Worm (Caenorhabditis elegans) whole organism, L1 larva: ENCODE measurements around the gene ZK1127.3.
A peak's percentile ranks its signal among the peaks of the same experiment; 100 is the strongest.

ENCODE experiments used
- Y116A8C.19 ChIP-seq: sonication (generic microtip); optimal IDR thresholded peaks from 2 replicates; lab custom pipeline; 2016; ENCODE audit warnings: missing compliant biosample characterization, missing genetic modification characterization, borderline replicate concordance
- alr-1 ChIP-seq: fragments of 200-800 bp; sonication (Bioruptor generic); optimal IDR thresholded peaks from 2 replicates; lab custom pipeline; 2018; ENCODE audit warnings: borderline replicate concordance, mild to moderate bottlenecking, missing genetic modification characterization, missing compliant biosample characterization
- ceh-63 ChIP-seq: fragments of 200-800 bp; sonication (Bioruptor generic); optimal IDR thresholded peaks from 2 replicates; lab custom pipeline; 2018; ENCODE audit warnings: mild to moderate bottlenecking, missing genetic modification characterization, missing compliant biosample characterization
- ceh-8 ChIP-seq: fragments of 200-800 bp; sonication (Bioruptor generic); optimal IDR thresholded peaks from 2 replicates; lab custom pipeline; 2018; ENCODE audit warnings: mild to moderate bottlenecking, missing genetic modification characterization, moderate library complexity, missing compliant biosample characterization
- ceh-82 ChIP-seq, 3 experiments: fragments of 150-350 bp in 1 of 3; sonication (generic microtip) in 2 of 3; optimal IDR thresholded peaks; 2 replicates each; lab custom pipeline; 2014 to 2017; ENCODE audit warnings: missing biosample characterization in 3 of 3, missing genetic modification characterization in 3 of 3
- ceh-88 ChIP-seq: fragments of 200-800 bp; sonication (Bioruptor generic); IDR thresholded peaks from 2 replicates; pipeline ENCODE4 v1.3.6; 2022; ENCODE audit warnings: missing genetic modification characterization, missing compliant biosample characterization
- dsc-1 ChIP-seq: sonication (generic microtip); optimal IDR thresholded peaks from 2 replicates; lab custom pipeline; 2016; ENCODE audit warnings: mild to moderate bottlenecking, missing genetic modification characterization, missing compliant biosample characterization
- efl-3 ChIP-seq: fragments of 200-800 bp; sonication (Bioruptor generic); optimal IDR thresholded peaks from 2 replicates; lab custom pipeline; 2018; ENCODE audit warnings: mild to moderate bottlenecking, missing genetic modification characterization, missing compliant biosample characterization
- elt-2 ChIP-seq: sonication (generic microtip); optimal IDR thresholded peaks from 2 replicates; lab custom pipeline; 2016; ENCODE audit warnings: missing genetic modification characterization, mild to moderate bottlenecking, inconsistent platforms, missing compliant biosample characterization, missing genetic modification reagents
- elt-3 ChIP-seq, 6 experiments: fragments of 150-350 bp in 1 of 6; sonication (generic microtip); optimal IDR thresholded peaks; 2 replicates each; lab custom pipeline; 2017 to 2018; ENCODE audit warnings: missing biosample characterization in 6 of 6, missing genetic modification characterization in 6 of 6, inconsistent platforms in 1 of 6
- ets-5 ChIP-seq: fragments of 200-800 bp; sonication (Bioruptor generic); IDR thresholded peaks from 2 replicates; pipeline ENCODE4 v1.3.6; 2022; ENCODE audit warnings: missing genetic modification characterization, missing compliant biosample characterization
- fos-1 ChIP-seq: fragments of 150-350 bp; optimal IDR thresholded peaks from 2 replicates; lab custom pipeline; 2014; ENCODE audit warnings: missing biosample characterization, missing genetic modification characterization
- grh-1 ChIP-seq: fragments of 200-800 bp; sonication (Bioruptor generic); IDR thresholded peaks from 2 replicates; pipeline ENCODE4 v1.3.6; 2022; ENCODE audit warnings: missing genetic modification reagents, missing genetic modification characterization, missing compliant biosample characterization
- hpl-2 ChIP-seq: fragments of 150-350 bp; optimal IDR thresholded peaks from 2 replicates; lab custom pipeline; 2014; ENCODE audit warnings: missing biosample characterization, missing genetic modification reagents, missing genetic modification characterization
- irx-1 ChIP-seq: sonication (generic microtip); optimal IDR thresholded peaks from 2 replicates; lab custom pipeline; 2016; ENCODE audit warnings: missing genetic modification characterization, missing compliant biosample characterization
- isw-1 ChIP-seq: fragments of 200-800 bp; sonication (Bioruptor generic); IDR thresholded peaks from 2 replicates; pipeline ENCODE4 v1.3.6; 2022; ENCODE audit warnings: missing genetic modification characterization, missing compliant biosample characterization
- jun-1 ChIP-seq: fragments of 150-350 bp; optimal IDR thresholded peaks from 2 replicates; lab custom pipeline; 2014; ENCODE audit warnings: missing biosample characterization, missing genetic modification reagents, missing genetic modification characterization
- lin-14 ChIP-seq: fragments of 200-800 bp; sonication (Bioruptor generic); optimal IDR thresholded peaks from 2 replicates; lab custom pipeline; 2018; ENCODE audit warnings: mild to moderate bottlenecking, missing genetic modification characterization, moderate library complexity, missing compliant biosample characterization
- lir-3 ChIP-seq: sonication (generic microtip); optimal IDR thresholded peaks from 2 replicates; lab custom pipeline; 2016; ENCODE audit warnings: mild to moderate bottlenecking, missing genetic modification characterization, moderate library complexity, missing compliant biosample characterization; ENCODE audit not compliant: poor library complexity
- lsy-2 ChIP-seq, 2 experiments: fragments of 150-350 bp; optimal IDR thresholded peaks; 2 replicates each; lab custom pipeline; 2014; ENCODE audit warnings: missing biosample characterization in 2 of 2, missing genetic modification characterization in 2 of 2
- mdl-1 ChIP-seq, 2 experiments: fragments of 150-350 bp; optimal IDR thresholded peaks; 2 replicates each; lab custom pipeline; 2014 to 2017; ENCODE audit warnings: missing biosample characterization in 2 of 2, missing genetic modification characterization in 2 of 2, inconsistent platforms in 1 of 2
- nhr-11 ChIP-seq: fragments of 150-350 bp; optimal IDR thresholded peaks from 2 replicates; lab custom pipeline; 2014; ENCODE audit warnings: missing biosample characterization, missing genetic modification characterization
- nhr-20 ChIP-seq: sonication (generic microtip); optimal IDR thresholded peaks from 2 replicates; lab custom pipeline; 2016; ENCODE audit warnings: mild to moderate bottlenecking, missing genetic modification characterization, missing compliant biosample characterization
- nhr-28 ChIP-seq: fragments of 150-350 bp; optimal IDR thresholded peaks from 2 replicates; lab custom pipeline; 2014; ENCODE audit warnings: missing biosample characterization, missing genetic modification characterization
- nhr-76 ChIP-seq: sonication (generic microtip); optimal IDR thresholded peaks from 2 replicates; lab custom pipeline; 2017; ENCODE audit warnings: missing biosample characterization, missing genetic modification characterization
- nhr-77 ChIP-seq: fragments of 150-350 bp; optimal IDR thresholded peaks from 2 replicates; lab custom pipeline; 2014; ENCODE audit warnings: missing biosample characterization, missing genetic modification characterization
- nhr-85 ChIP-seq: sonication (generic microtip); peaks from one replicate; lab custom pipeline; 2016; ENCODE audit warnings: missing genetic modification characterization, inconsistent platforms, missing compliant biosample characterization
- nhr-90 ChIP-seq: sonication (generic microtip); optimal IDR thresholded peaks from 2 replicates; lab custom pipeline; 2016; ENCODE audit warnings: mild to moderate bottlenecking, missing genetic modification characterization, missing compliant biosample characterization; ENCODE audit not compliant: poor library complexity
- rnt-1 ChIP-seq: sonication (generic microtip); optimal IDR thresholded peaks from 2 replicates; lab custom pipeline; 2016; ENCODE audit warnings: mild to moderate bottlenecking, missing genetic modification characterization, moderate library complexity, missing compliant biosample characterization
- skn-1 ChIP-seq: fragments of 150-350 bp; optimal IDR thresholded peaks from 2 replicates; lab custom pipeline; 2014; ENCODE audit warnings: missing biosample characterization, missing genetic modification characterization
- snu-23 ChIP-seq: sonication (generic microtip); optimal IDR thresholded peaks from 2 replicates; lab custom pipeline; 2016; ENCODE audit warnings: missing genetic modification characterization, missing compliant biosample characterization
- sptf-1 ChIP-seq: fragments of 150-350 bp; optimal IDR thresholded peaks from 2 replicates; lab custom pipeline; 2014; ENCODE audit warnings: missing biosample characterization, missing genetic modification characterization
- unc-130 ChIP-seq: fragments of 150-350 bp; optimal IDR thresholded peaks from 2 replicates; lab custom pipeline; 2017; ENCODE audit warnings: missing biosample characterization, missing genetic modification characterization, inconsistent platforms
- unc-30 ChIP-seq: sonication (generic microtip); optimal IDR thresholded peaks from 2 replicates; lab custom pipeline; 2017; ENCODE audit warnings: missing biosample characterization, missing genetic modification characterization
- vab-15 ChIP-seq: sonication (generic microtip); optimal IDR thresholded peaks from 2 replicates; lab custom pipeline; 2017; ENCODE audit warnings: missing genotype, mild to moderate bottlenecking, missing genetic modification characterization, missing compliant biosample characterization
- zip-4 ChIP-seq: fragments of 200-800 bp; sonication (Bioruptor generic); optimal IDR thresholded peaks from 2 replicates; lab custom pipeline; 2018; ENCODE audit warnings: mild to moderate bottlenecking, missing genetic modification characterization, moderate library complexity, missing compliant biosample characterization

The ZK1127.3 gene

ce11 chrII:7072590-7073536 is 17.8 kb downstream of the ZK1127.3 start (continued):
- TF ChIP-seq lsy-2 (tag; optimal IDR thresholded peaks at IDR 0.05; lab: Kevin White, UChicago): peak; percentile 71 to 91
- peak; percentile 37 for TF ChIP-seq nhr-77
- TF ChIP-seq elt-3 (tag; optimal IDR thresholded peaks at IDR 0.05; lab: Kevin White, UChicago): peak in 3 of 6 experiments; percentile 24 to 70 (median 42)
- no peak for TF ChIP-seq nhr-76 (tag; lab: Kevin White, UChicago)
- peak; percentile 75 for TF ChIP-seq dsc-1 (tag; lab: Kevin White, UChicago)
- peak; percentile 66 for TF ChIP-seq irx-1 (tag; lab: Kevin White, UChicago)
- TF ChIP-seq ceh-63 (GFP tag; lab: Kevin White, UChicago): no peak
- TF ChIP-seq snu-23 (GFP tag; lab: Kevin White, UChicago): peak; percentile 79
- TF ChIP-seq nhr-28: no peak
- peak; percentile 23 for TF ChIP-seq nhr-11
- peak; percentile 85 for TF ChIP-seq nhr-85 (tag; lab: Kevin White, UChicago)
- TF ChIP-seq unc-30: no peak
- TF ChIP-seq isw-1 (GFP tag; lab: Robert Waterston, UW): peak; percentile 76
- peak; percentile 62 for TF ChIP-seq fos-1 (tag; lab: Kevin White, UChicago)
- peak; percentile 77 for TF ChIP-seq skn-1 (tag; lab: Kevin White, UChicago)
- peak; percentile 79 for TF ChIP-seq nhr-20 (tag; lab: Kevin White, UChicago)
- TF ChIP-seq lin-14 (GFP tag; lab: Kevin White, UChicago): peak; percentile 94
- no peak for TF ChIP-seq sptf-1 (tag; lab: Kevin White, UChicago)
- TF ChIP-seq lir-3 (tag; lab: Kevin White, UChicago): peak; percentile 83
- TF ChIP-seq zip-4 (GFP tag; lab: Kevin White, UChicago): no peak

ce11 chrII:7073537-7073913 is 18.4 kb downstream of the ZK1127.3 start, which contains the start of gene kat-1:
TSS of gene kat-1 (plus strand) at chrII:7073814.
- TF ChIP-seq ceh-8: no peak
- TF ChIP-seq ceh-82 (tag; optimal IDR thresholded peaks at IDR 0.05; lab: Kevin White, UChicago): no peak
- no peak for TF ChIP-seq hpl-2
- TF ChIP-seq vab-15 (tag; lab: Kevin White, UChicago): no peak
- no peak for TF ChIP-seq ceh-63 (GFP tag; lab: Kevin White, UChicago)
- TF ChIP-seq ceh-88 (GFP tag; lab: Robert Waterston, UW): no peak
- no peak for TF ChIP-seq elt-2
- no peak for TF ChIP-seq sptf-1 (tag; lab: Kevin White, UChicago)
- no peak for TF ChIP-seq Y116A8C.19
- no peak for TF ChIP-seq nhr-76 (tag; lab: Kevin White, UChicago)
- TF ChIP-seq nhr-90 (tag; lab: Kevin White, UChicago): no peak
- no peak for TF ChIP-seq rnt-1 (tag; lab: Kevin White, UChicago)
- TF ChIP-seq mdl-1 (tag; optimal IDR thresholded peaks at IDR 0.05; lab: Kevin White, UChicago): no peak
- TF ChIP-seq jun-1 (tag; lab: Kevin White, UChicago): no peak
- TF ChIP-seq alr-1 (tag; lab: Kevin White, UChicago): no peak
- TF ChIP-seq dsc-1 (tag; lab: Kevin White, UChicago): no peak
- no peak for TF ChIP-seq unc-130 (tag; lab: Kevin White, UChicago)

ce11 chrII:7075564-7076228 is 20.6 kb downstream of the ZK1127.3 start, which contains the start of gene T02G5.7:
TSS of gene T02G5.7 (plus strand) at chrII:7075614.
- TF ChIP-seq ets-5 (GFP tag; lab: Robert Waterston, UW) (no peak), vab-15 (tag; lab: Kevin White, UChicago) (no peak), efl-3 (GFP tag; lab: Kevin White, UChicago) (no peak), nhr-11 (no peak), nhr-90 (tag; lab: Kevin White, UChicago) (no peak), grh-1 (0 out of 2 replicates have a peak, but pooled peaks have one; percentile 5), mdl-1 (tag; optimal IDR thresholded peaks at IDR 0.05; lab: Kevin White, UChicago) (no peak)
